Fruit fly (Drosophila melanogaster) whole organism, adult: ENCODE measurements around the gene Rbp4.

Experiments used
- cic ChIP-seq: fragments of 200-800 bp; sonication (Bioruptor generic); optimal IDR thresholded peaks from 2 replicates; lab custom pipeline; 2017; ENCODE audit warnings: missing biosample characterization, mild to moderate bottlenecking, missing genetic modification characterization, moderate library complexity
- cnc ChIP-seq, 2 experiments: fragments of >200 bp; optimal IDR thresholded peaks; 2 replicates each; lab custom pipeline; 2017

DNA sequence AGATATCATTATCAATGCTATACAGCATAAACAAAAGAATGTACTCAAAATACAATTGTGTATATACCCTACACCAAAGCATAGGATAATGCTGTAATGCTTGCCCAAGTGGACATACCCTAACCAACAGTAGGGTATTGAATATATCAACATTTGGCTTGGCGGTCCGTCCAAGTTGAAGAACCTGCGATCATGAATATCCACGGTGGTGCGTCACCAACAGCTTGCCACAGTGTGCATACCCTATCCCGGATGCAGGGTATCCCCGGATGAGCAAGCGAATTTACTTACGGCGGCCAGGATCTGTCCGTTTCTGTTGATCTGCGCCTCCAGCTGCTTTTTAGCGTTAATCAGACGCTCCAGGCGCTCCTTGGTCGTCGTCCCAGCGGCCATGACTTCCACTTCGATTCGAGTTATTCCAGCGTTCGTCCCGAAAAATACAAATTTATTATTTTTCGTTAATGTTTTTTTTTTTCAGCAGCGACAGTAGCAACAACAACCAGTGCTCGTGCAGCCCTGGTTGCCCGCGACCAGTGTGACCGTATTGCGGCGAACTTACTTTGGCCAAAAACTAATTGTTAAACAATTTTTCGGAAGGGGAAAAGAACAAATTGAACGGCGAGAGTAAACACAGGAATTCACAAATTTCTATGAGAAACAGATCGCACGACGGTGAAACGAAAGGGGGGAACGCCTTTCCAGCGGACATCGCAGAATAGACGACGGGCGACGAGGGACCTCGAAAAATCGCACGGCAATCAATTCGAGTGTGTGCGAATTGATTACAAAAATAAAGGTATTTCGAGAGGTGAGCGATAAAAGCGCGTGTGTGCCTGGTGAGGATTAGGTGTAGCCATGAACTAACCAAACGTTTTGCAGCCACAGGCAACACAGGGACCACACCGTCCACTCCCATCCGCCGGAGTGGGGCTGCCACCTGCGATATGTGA lies 20.2 kb upstream of the Rbp4 start, which contains the start of the genes Lkb1 and CG9588:
- TF ChIP-seq cnc (optimal IDR thresholded peaks at IDR 0.05; lab: Kevin White, UChicago) (peak in 1 of 2 experiments; percentile 31), cic (no peak)
